Worm (Caenorhabditis elegans) whole organism, L4 larva: ENCODE measurements around the gene pxmp-4.

Experiments
- D1046.2 ChIP-seq: fragments of 200-800 bp; sonication (Bioruptor generic); IDR thresholded peaks from 2 replicates; pipeline ENCODE4 v1.3.6; 2022; ENCODE audit warnings: missing genetic modification characterization, missing compliant biosample characterization
- F10B5.3 ChIP-seq: sonication (generic microtip); optimal IDR thresholded peaks from 2 replicates; lab custom pipeline; 2016; ENCODE audit warnings: mild to moderate bottlenecking, missing genetic modification characterization, missing compliant biosample characterization
- F37D6.2 ChIP-seq: sonication (generic microtip); optimal IDR thresholded peaks from 2 replicates; lab custom pipeline; 2016; ENCODE audit warnings: mild to moderate bottlenecking, missing genetic modification characterization, missing compliant biosample characterization
- F44E2.7 ChIP-seq: fragments of 200-800 bp; sonication (Bioruptor generic); IDR thresholded peaks from 2 replicates; pipeline ENCODE4 v2.1.2; 2022; ENCODE audit warnings: missing genetic modification characterization, missing compliant biosample characterization
- F49E8.2 ChIP-seq: sonication (generic microtip); optimal IDR thresholded peaks from 2 replicates; lab custom pipeline; 2016; ENCODE audit warnings: missing compliant biosample characterization, mild to moderate bottlenecking, missing genetic modification characterization, borderline replicate concordance
- T20F7.1 ChIP-seq: fragments of 200-800 bp; sonication (Bioruptor generic); optimal IDR thresholded peaks from 2 replicates; lab custom pipeline; 2018; ENCODE audit warnings: mild to moderate bottlenecking, missing genetic modification characterization, missing compliant biosample characterization
- Y75B8A.6 ChIP-seq: fragments of 200-800 bp; sonication (Bioruptor generic); IDR thresholded peaks from 2 replicates; pipeline ENCODE4 v1.3.6; 2022; ENCODE audit warnings: missing genetic modification reagents, missing genetic modification characterization, missing compliant biosample characterization
- arid-1 ChIP-seq: fragments of 200-800 bp; sonication (Bioruptor generic); conservative IDR thresholded peaks from 2 replicates; pipeline ENCODE4 v1.3.6; 2022; ENCODE audit warnings: missing genetic modification reagents, missing genetic modification characterization, missing compliant biosample characterization
- attf-4 ChIP-seq: sonication (generic microtip); optimal IDR thresholded peaks from 3 replicates; lab custom pipeline; 2017; ENCODE audit warnings: missing biosample characterization, missing genetic modification characterization
- ceh-44 ChIP-seq: fragments of 200-800 bp; sonication (Bioruptor generic); IDR thresholded peaks from 2 replicates; pipeline ENCODE4 v1.3.6; 2022; ENCODE audit warnings: missing genetic modification reagents, missing genetic modification characterization, missing compliant biosample characterization
- ceh-62 ChIP-seq: sonication (generic microtip); optimal IDR thresholded peaks from 2 replicates; lab custom pipeline; 2017; ENCODE audit warnings: missing biosample characterization, missing genetic modification characterization
- ceh-82 ChIP-seq: sonication (generic microtip); optimal IDR thresholded peaks from 2 replicates; lab custom pipeline; 2017; ENCODE audit warnings: missing biosample characterization, missing genetic modification characterization
- cey-2 ChIP-seq: sonication (generic microtip); optimal IDR thresholded peaks from 3 replicates; lab custom pipeline; 2017; ENCODE audit warnings: missing genetic modification characterization, mild to moderate bottlenecking, missing compliant biosample characterization, antibody characterized with exemption, borderline replicate concordance; ENCODE audit not compliant: insufficient read depth
- daf-16 ChIP-seq, 3 experiments: sonication (generic microtip); optimal IDR thresholded peaks; 2 replicates each; lab custom pipeline; 2016 to 2017; ENCODE audit warnings: missing genetic modification characterization in 3 of 3, missing genetic modification reagents in 3 of 3, mild to moderate bottlenecking in 2 of 3, missing compliant biosample characterization in 2 of 3, missing biosample characterization in 1 of 3, moderate library complexity in 1 of 3
- daf-19 ChIP-seq: fragments of 200-800 bp; sonication (Bioruptor generic); conservative IDR thresholded peaks from 2 replicates; pipeline ENCODE4 v1.3.6; 2022; ENCODE audit warnings: missing genetic modification characterization, missing compliant biosample characterization
- dmd-6 ChIP-seq: fragments of 200-800 bp; sonication (Bioruptor generic); IDR thresholded peaks from 2 replicates; pipeline ENCODE4 v1.3.6; 2022; ENCODE audit warnings: missing genetic modification reagents, missing genetic modification characterization, missing compliant biosample characterization
- dmd-8 ChIP-seq: fragments of 200-800 bp; sonication (Bioruptor generic); IDR thresholded peaks from 2 replicates; pipeline ENCODE4 v1.3.6; 2022; ENCODE audit warnings: missing genetic modification characterization, missing compliant biosample characterization
- dmd-9 ChIP-seq: fragments of 200-800 bp; sonication (Bioruptor generic); IDR thresholded peaks from 2 replicates; pipeline ENCODE4 v1.3.6; 2022; ENCODE audit warnings: missing genetic modification reagents, missing genetic modification characterization, missing compliant biosample characterization
- dpl-1 ChIP-seq: fragments of 150-350 bp; optimal IDR thresholded peaks from 2 replicates; lab custom pipeline; 2014; ENCODE audit warnings: missing biosample characterization, missing genetic modification reagents, missing genetic modification characterization
- dve-1 ChIP-seq: sonication (generic microtip); optimal IDR thresholded peaks from 2 replicates; lab custom pipeline; 2017; ENCODE audit warnings: antibody characterized with exemption, mild to moderate bottlenecking, missing genetic modification characterization, missing compliant biosample characterization; ENCODE audit not compliant: insufficient read depth
- fkh-10 ChIP-seq: fragments of 150-350 bp; optimal IDR thresholded peaks from 2 replicates; lab custom pipeline; 2014; ENCODE audit warnings: missing biosample characterization, missing genetic modification reagents, missing genetic modification characterization
- hlh-11 ChIP-seq: fragments of 200-800 bp; sonication (Bioruptor generic); optimal IDR thresholded peaks from 2 replicates; lab custom pipeline; 2018; ENCODE audit warnings: mild to moderate bottlenecking, missing genetic modification characterization, missing compliant biosample characterization
- hlh-30 ChIP-seq: sonication (generic microtip); optimal IDR thresholded peaks from 2 replicates; lab custom pipeline; 2017; ENCODE audit warnings: antibody characterized with exemption, mild to moderate bottlenecking, missing genetic modification characterization, missing compliant biosample characterization; ENCODE audit not compliant: insufficient read depth
- hmg-1.1 ChIP-seq: fragments of 200-800 bp; sonication (Bioruptor generic); IDR thresholded peaks from 2 replicates; pipeline ENCODE4 v1.3.6; 2022; ENCODE audit warnings: missing genetic modification reagents, missing genetic modification characterization, missing compliant biosample characterization
- jun-1 ChIP-seq: fragments of 150-350 bp; optimal IDR thresholded peaks from 2 replicates; lab custom pipeline; 2014; ENCODE audit warnings: missing biosample characterization, missing genetic modification reagents, missing genetic modification characterization
- lin-15B ChIP-seq: fragments of 150-350 bp; sonication (generic microtip); optimal IDR thresholded peaks from 3 replicates; lab custom pipeline; 2014; ENCODE audit warnings: missing biosample characterization, missing genetic modification characterization
- lin-29 ChIP-seq: fragments of 200-800 bp; sonication (Bioruptor generic); IDR thresholded peaks from 2 replicates; pipeline ENCODE4 v1.3.6; 2022; ENCODE audit warnings: missing genetic modification reagents, missing genetic modification characterization, missing compliant biosample characterization
- lin-39 ChIP-seq: fragments of 150-350 bp; optimal IDR thresholded peaks from 2 replicates; lab custom pipeline; 2014; ENCODE audit warnings: missing biosample characterization, missing genetic modification reagents, missing genetic modification characterization
- lsy-2 ChIP-seq, 2 experiments: fragments of 150-350 bp in 1 of 2; sonication (generic microtip) in 1 of 2; optimal IDR thresholded peaks; 2 replicates each; lab custom pipeline; 2014 to 2017; ENCODE audit warnings: missing biosample characterization in 2 of 2, missing genetic modification characterization in 2 of 2
- madf-5 ChIP-seq, 2 experiments: fragments of 200-800 bp; sonication (Bioruptor generic); IDR thresholded peaks; 2 replicates each; pipeline ENCODE4 v1.3.6; 2022; ENCODE audit warnings: missing compliant biosample characterization in 2 of 2, missing genetic modification characterization in 2 of 2
- madf-9 ChIP-seq: fragments of 200-800 bp; sonication (Bioruptor generic); conservative IDR thresholded peaks from 2 replicates; pipeline ENCODE4 v1.3.6; 2022; ENCODE audit warnings: missing genetic modification reagents, missing genetic modification characterization, missing compliant biosample characterization
- mdl-1 ChIP-seq, 2 experiments: fragments of 150-350 bp in 1 of 2; sonication (generic microtip) in 1 of 2; optimal IDR thresholded peaks; 2 replicates each; lab custom pipeline; 2014 to 2017; ENCODE audit warnings: missing biosample characterization in 2 of 2, missing genetic modification characterization in 2 of 2
- mdt-29 ChIP-seq: fragments of 200-800 bp; sonication (Bioruptor generic); IDR thresholded peaks from 2 replicates; pipeline ENCODE4 v1.3.6; 2022; ENCODE audit warnings: missing genetic modification reagents, missing genetic modification characterization, missing compliant biosample characterization
- mep-1 ChIP-seq: fragments of 150-350 bp; sonication (generic microtip); optimal IDR thresholded peaks from 3 replicates; lab custom pipeline; 2014; ENCODE audit warnings: missing biosample characterization, missing genetic modification characterization
- nhr-102 ChIP-seq: sonication (generic microtip); optimal IDR thresholded peaks from 2 replicates; lab custom pipeline; 2016; ENCODE audit warnings: mild to moderate bottlenecking, missing genetic modification characterization, moderate library complexity, missing compliant biosample characterization
- nhr-237 ChIP-seq: sonication (generic microtip); optimal IDR thresholded peaks from 2 replicates; lab custom pipeline; 2017; ENCODE audit warnings: missing biosample characterization, missing genetic modification characterization
- nhr-28 ChIP-seq: fragments of 150-350 bp; optimal IDR thresholded peaks from 2 replicates; lab custom pipeline; 2014; ENCODE audit warnings: missing biosample characterization, missing genetic modification characterization
- nhr-48 ChIP-seq: sonication (generic microtip); optimal IDR thresholded peaks from 2 replicates; lab custom pipeline; 2016; ENCODE audit warnings: mild to moderate bottlenecking, missing genetic modification characterization, missing compliant biosample characterization
- nhr-77 ChIP-seq: fragments of 150-350 bp; optimal IDR thresholded peaks from 2 replicates; lab custom pipeline; 2014; ENCODE audit warnings: missing biosample characterization, missing genetic modification characterization
- pha-4 ChIP-seq, 2 experiments: fragments of 150-350 bp in 1 of 2; fragments of 200-800 bp in 1 of 2; sonication (Bioruptor generic) in 1 of 2; IDR thresholded peaks in 1 of 2; optimal IDR thresholded peaks in 1 of 2; 2 replicates each; pipeline versions ENCODE4 v1.3.6 to Lab custom; 2014 to 2022; ENCODE audit warnings: missing genetic modification characterization in 2 of 2, missing genetic modification reagents in 2 of 2, missing biosample characterization in 1 of 2, missing compliant biosample characterization in 1 of 2
- php-3 ChIP-seq: fragments of 200-800 bp; sonication (Bioruptor generic); IDR thresholded peaks from 2 replicates; pipeline ENCODE4 v1.3.6; 2022; ENCODE audit warnings: missing genetic modification reagents, missing genetic modification characterization, missing compliant biosample characterization
- pqm-1 ChIP-seq: sonication (generic microtip); optimal IDR thresholded peaks from 2 replicates; lab custom pipeline; 2017; ENCODE audit warnings: missing biosample characterization, missing genetic modification characterization
- rbr-2 ChIP-seq: sonication (generic microtip); optimal IDR thresholded peaks from 2 replicates; lab custom pipeline; 2016; ENCODE audit warnings: missing genotype, missing genetic modification characterization, missing compliant biosample characterization
- snpc-1.2 ChIP-seq: fragments of 200-800 bp; sonication (Bioruptor generic); IDR thresholded peaks from 2 replicates; pipeline ENCODE4 v1.3.6; 2022; ENCODE audit warnings: missing genetic modification reagents, missing genetic modification characterization, missing compliant biosample characterization
- tra-1 ChIP-seq: fragments of 200-800 bp; sonication (Bioruptor generic); IDR thresholded peaks from 2 replicates; pipeline ENCODE4 v1.3.6; 2022; ENCODE audit warnings: missing genetic modification reagents, missing genetic modification characterization, missing compliant biosample characterization
- zfp-3 ChIP-seq: fragments of 200-800 bp; sonication (Bioruptor generic); conservative IDR thresholded peaks from 2 replicates; pipeline ENCODE4 v1.3.6; 2022; ENCODE audit warnings: missing genetic modification reagents, missing genetic modification characterization, missing compliant biosample characterization
- ztf-11 ChIP-seq: fragments of 150-350 bp; optimal IDR thresholded peaks from 2 replicates; lab custom pipeline; 2014; ENCODE audit warnings: missing biosample characterization, missing genetic modification characterization

The pxmp-4 gene

DNA sequence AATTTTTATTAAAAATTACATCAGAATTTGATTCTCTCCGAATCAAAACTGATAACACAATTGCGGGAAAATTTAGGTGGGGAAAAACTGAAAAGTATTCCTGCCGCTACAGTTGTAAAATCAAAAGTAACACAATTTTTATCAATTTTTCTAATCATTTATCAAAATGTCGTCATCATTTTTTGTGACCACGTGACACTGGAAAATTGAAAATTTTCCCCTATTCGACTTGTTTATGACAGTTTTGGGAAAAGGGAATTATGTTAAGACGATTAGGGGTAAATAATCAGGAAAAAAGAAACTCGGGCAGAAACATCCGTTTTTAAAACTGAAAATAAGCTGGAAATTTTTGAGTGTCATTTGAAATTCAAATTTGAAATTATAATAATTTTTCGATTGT is 40.1 kb downstream of the pxmp-4 start:
- TF ChIP-seq jun-1 (tag; lab: Kevin White, UChicago) (no peak), mep-1 (tag; lab: Kevin White, UChicago) (peak; percentile 23), pha-4 (GFP tag; IDR thresholded peaks at IDR 0.05; lab: Robert Waterston, UW) (peak; percentile 20; the same call in 1 of the 2 replicates), pha-4 (tag; optimal IDR thresholded peaks at IDR 0.05; lab: Kevin White, UChicago) (no peak), mdl-1 (tag; optimal IDR thresholded peaks at IDR 0.05; lab: Kevin White, UChicago) (peak in 1 of 2 experiments; percentile 43), hlh-11 (peak; percentile 83), mdt-29 (peak; percentile 32; the same call in 1 of the 2 replicates), dve-1 (tag; lab: Kevin White, UChicago) (peak; percentile 90), lin-15B (tag; lab: Kevin White, UChicago) (no peak), nhr-48 (tag; lab: Kevin White, UChicago) (peak; percentile 66), madf-9 (GFP tag; lab: Robert Waterston, UW) (no peak), daf-16 (GFP tag; optimal IDR thresholded peaks at IDR 0.05; lab: Kevin White, UChicago) (peak in 1 of 2 experiments; percentile 65), daf-16 (tag; optimal IDR thresholded peaks at IDR 0.05; lab: Kevin White, UChicago) (peak; percentile 99), lin-29 (GFP tag; lab: Robert Waterston, UW) (no peak), attf-4 (no peak), dpl-1 (GFP tag; lab: Kevin White, UChicago) (no peak), php-3 (GFP tag; lab: Robert Waterston, UW) (peak; percentile 78; the same call in 1 of the 2 replicates), hlh-30 (peak; percentile 66), pqm-1 (tag; lab: Kevin White, UChicago) (peak; percentile 57), tra-1 (GFP tag; lab: Robert Waterston, UW) (peak; percentile 63; the same call in 1 of the 2 replicates), hmg-1.1 (no peak), lsy-2 (tag; optimal IDR thresholded peaks at IDR 0.05; lab: Kevin White, UChicago) (peak in 1 of 2 experiments; percentile 9), lin-39 (tag; lab: Kevin White, UChicago) (no peak), nhr-102 (tag; lab: Kevin White, UChicago) (peak; percentile 38), snpc-1.2 (no peak), nhr-77 (tag; lab: Kevin White, UChicago) (peak; percentile 80), T20F7.1 (GFP tag; lab: Kevin White, UChicago) (no peak), nhr-28 (tag; lab: Kevin White, UChicago) (peak; percentile 80), arid-1 (GFP tag; lab: Robert Waterston, UW) (no peak), dmd-6 (GFP tag; lab: Robert Waterston, UW) (peak; percentile 92), cey-2 (tag; lab: Kevin White, UChicago) (peak; percentile 24)

DNA sequence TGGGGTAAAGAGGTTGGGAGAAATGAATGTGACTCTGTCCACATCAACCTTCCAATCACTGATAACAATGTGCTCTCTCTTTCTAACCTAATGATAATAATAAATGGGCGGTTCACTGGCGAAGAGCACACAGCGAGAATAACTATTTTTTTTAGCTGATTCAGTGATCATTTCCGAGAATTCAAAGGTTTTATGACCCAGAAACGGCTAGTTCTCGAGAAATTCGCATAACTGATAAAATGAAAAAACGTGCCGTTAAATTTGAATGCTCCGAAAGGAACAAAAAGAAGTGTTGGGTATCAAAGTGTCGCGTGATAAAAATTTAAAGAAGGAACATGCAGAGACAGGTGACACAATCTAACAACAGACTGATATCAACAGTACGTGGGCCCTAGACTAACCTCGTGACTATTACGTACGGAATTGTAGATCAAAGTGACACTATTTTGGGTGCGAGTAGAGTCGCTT is 41.2 kb downstream of the pxmp-4 start:
- TF ChIP-seq hmg-1.1 (no peak), F44E2.7 (GFP tag; lab: Robert Waterston, UW) (no peak), ztf-11 (no peak), F10B5.3 (tag; lab: Kevin White, UChicago) (no peak), F49E8.2 (no peak), lin-39 (tag; lab: Kevin White, UChicago) (no peak), tra-1 (GFP tag; lab: Robert Waterston, UW) (peak; percentile 60; the same call in 1 of the 2 replicates), Y75B8A.6 (GFP tag; lab: Robert Waterston, UW) (0 out of 2 replicates have a peak, but pooled peaks have one; percentile 21), dmd-8 (GFP tag; lab: Robert Waterston, UW) (no peak), madf-5 (GFP tag; IDR thresholded peaks at IDR 0.05; lab: Robert Waterston, UW) (no peak), ceh-82 (tag; lab: Kevin White, UChicago) (no peak), rbr-2 (tag; lab: Kevin White, UChicago) (no peak), dmd-9 (GFP tag; lab: Robert Waterston, UW) (no peak), ceh-44 (GFP tag; lab: Robert Waterston, UW) (no peak), daf-16 (GFP tag; optimal IDR thresholded peaks at IDR 0.05; lab: Kevin White, UChicago) (no peak), daf-16 (tag; optimal IDR thresholded peaks at IDR 0.05; lab: Kevin White, UChicago) (peak; percentile 78), nhr-28 (tag; lab: Kevin White, UChicago) (peak; percentile 67), daf-19 (GFP tag; lab: Robert Waterston, UW) (no peak), attf-4 (no peak), dmd-6 (GFP tag; lab: Robert Waterston, UW) (peak; percentile 86), nhr-77 (tag; lab: Kevin White, UChicago) (peak; percentile 69), ceh-62 (tag; lab: Kevin White, UChicago) (no peak), fkh-10 (no peak), F37D6.2 (tag; lab: Kevin White, UChicago) (no peak), nhr-237 (tag; lab: Kevin White, UChicago) (no peak), D1046.2 (GFP tag; lab: Robert Waterston, UW) (no peak), zfp-3 (GFP tag; lab: Robert Waterston, UW) (peak; percentile 23; the same call in 1 of the 2 replicates)
